Fruit fly (Drosophila melanogaster) whole organism, embryonic: Measurements from ENCODE around the gene CG7974.

ENCODE experiments used
- BtbVII ChIP-seq: fragments of 200-800 bp; sonication (Bioruptor generic); optimal IDR thresholded peaks from 3 replicates; lab custom pipeline; 2017; ENCODE audit warnings: missing biosample characterization, mild to moderate bottlenecking, missing genetic modification characterization
- CG12155 ChIP-seq: fragments of 200-800 bp; sonication (Bioruptor generic); optimal IDR thresholded peaks from 3 replicates; lab custom pipeline; 2016; ENCODE audit warnings: missing biosample characterization, missing genetic modification characterization
- CG14050 ChIP-seq: fragments of 200-800 bp; sonication (Bioruptor generic); IDR thresholded peaks from 3 replicates; pipeline ENCODE4 v1.3.6; 2022; ENCODE audit warnings: missing biosample characterization, missing genetic modification characterization
- CG14710 ChIP-seq: fragments of 200-800 bp; sonication (Bioruptor generic); optimal IDR thresholded peaks from 3 replicates; lab custom pipeline; 2019; ENCODE audit warnings: missing biosample characterization, mild to moderate bottlenecking, missing genetic modification characterization, moderate library complexity
- CG15601 ChIP-seq: fragments of 200-800 bp; sonication (Bioruptor generic); optimal IDR thresholded peaks from 3 replicates; lab custom pipeline; 2019; ENCODE audit warnings: missing biosample characterization, mild to moderate bottlenecking, missing genetic modification characterization, moderate library complexity
- CG1602 ChIP-seq: fragments of 200-800 bp; sonication (Bioruptor generic); optimal IDR thresholded peaks from 3 replicates; lab custom pipeline; 2016; ENCODE audit warnings: missing biosample characterization, missing genetic modification characterization
- CG16813 ChIP-seq: fragments of 200-800 bp; sonication (Bioruptor generic); IDR thresholded peaks from 3 replicates; pipeline ENCODE4 v1.3.6; 2022; ENCODE audit warnings: missing biosample characterization, missing genetic modification characterization; ENCODE audit not compliant: partially characterized antibody
- CG17829 ChIP-seq: fragments of 200-800 bp; optimal IDR thresholded peaks from 2 replicates; lab custom pipeline; 2019; ENCODE audit warnings: missing biosample characterization, mild to moderate bottlenecking, missing genetic modification characterization, moderate library complexity
- CG3281 ChIP-seq: fragments of 200-800 bp; sonication (Bioruptor generic); optimal IDR thresholded peaks from 3 replicates; lab custom pipeline; 2017; ENCODE audit warnings: missing biosample characterization, mild to moderate bottlenecking, missing genetic modification characterization
- CG3995 ChIP-seq: fragments of 200-800 bp; sonication (Bioruptor generic); optimal IDR thresholded peaks from 3 replicates; lab custom pipeline; 2016; ENCODE audit warnings: missing biosample characterization, missing genetic modification characterization
- CG4617 ChIP-seq: fragments of 200-800 bp; sonication (Bioruptor generic); optimal IDR thresholded peaks from 3 replicates; lab custom pipeline; 2016; ENCODE audit warnings: missing biosample characterization, missing genetic modification characterization, borderline replicate concordance
- CG8281 ChIP-seq: fragments of 200-800 bp; sonication (Bioruptor generic); optimal IDR thresholded peaks from 2 replicates; lab custom pipeline; 2018; ENCODE audit warnings: missing biosample characterization, mild to moderate bottlenecking, missing genetic modification characterization, moderate library complexity
- CG8359 ChIP-seq: fragments of 200-800 bp; sonication (Bioruptor generic); optimal IDR thresholded peaks from 2 replicates; lab custom pipeline; 2017; ENCODE audit warnings: missing biosample characterization, mild to moderate bottlenecking, missing genetic modification characterization, borderline replicate concordance
- CG8765 ChIP-seq: fragments of 200-800 bp; sonication (Bioruptor generic); IDR thresholded peaks from 2 replicates; pipeline ENCODE4 v1.3.6; 2022; ENCODE audit warnings: missing biosample characterization, missing genetic modification characterization
- CG8924 ChIP-seq: fragments of 200-800 bp; optimal IDR thresholded peaks from 3 replicates; lab custom pipeline; 2019; ENCODE audit warnings: missing biosample characterization, mild to moderate bottlenecking, missing genetic modification characterization, moderate library complexity
- D19A ChIP-seq: fragments of 200-800 bp; optimal IDR thresholded peaks from 3 replicates; lab custom pipeline; 2019; ENCODE audit warnings: missing biosample characterization, mild to moderate bottlenecking, missing genetic modification characterization, moderate library complexity
- D19B ChIP-seq: fragments of 200-800 bp; sonication (Bioruptor generic); optimal IDR thresholded peaks from 2 replicates; lab custom pipeline; 2017; ENCODE audit warnings: missing biosample characterization, mild to moderate bottlenecking, missing genetic modification characterization
- Dek ChIP-seq: fragments of 200-800 bp; sonication (Bioruptor generic); optimal IDR thresholded peaks from 3 replicates; lab custom pipeline; 2019; ENCODE audit warnings: missing biosample characterization, mild to moderate bottlenecking, missing genetic modification characterization, moderate library complexity
- Doc2 ChIP-seq: fragments of 200-800 bp; sonication (Bioruptor generic); IDR thresholded peaks from 2 replicates; pipeline ENCODE4 v1.3.6; 2022; ENCODE audit warnings: missing biosample characterization, missing genetic modification characterization
- HLHmδ ChIP-seq: fragments of 200-800 bp; sonication (Bioruptor generic); optimal IDR thresholded peaks from 2 replicates; lab custom pipeline; 2018; ENCODE audit warnings: missing biosample characterization, mild to moderate bottlenecking, missing genetic modification characterization, moderate library complexity
- Hey ChIP-seq: fragments of 200-800 bp; sonication (Bioruptor generic); optimal IDR thresholded peaks from 3 replicates; lab custom pipeline; 2018; ENCODE audit warnings: missing biosample characterization, mild to moderate bottlenecking, missing genetic modification characterization
- Hmx ChIP-seq: fragments of 200-800 bp; sonication (Bioruptor generic); optimal IDR thresholded peaks from 2 replicates; lab custom pipeline; 2016; ENCODE audit warnings: missing biosample characterization, missing genetic modification characterization
- Hr3 ChIP-seq: fragments of 200-800 bp; sonication (Bioruptor generic); optimal IDR thresholded peaks from 3 replicates; lab custom pipeline; 2016; ENCODE audit warnings: missing biosample characterization, missing genetic modification characterization
- Jarid2 ChIP-seq: fragments of 200-800 bp; sonication (Bioruptor generic); optimal IDR thresholded peaks from 3 replicates; lab custom pipeline; 2017; ENCODE audit warnings: mild to moderate bottlenecking, missing biosample characterization, missing genetic modification reagents, missing genetic modification characterization
- Oaz ChIP-seq: fragments of 200-800 bp; sonication (Bioruptor generic); IDR thresholded peaks from 2 replicates; pipeline ENCODE4 v1.3.6; 2022; ENCODE audit warnings: missing biosample characterization, missing genetic modification characterization
- PHDP ChIP-seq: fragments of 200-800 bp; sonication (Bioruptor generic); optimal IDR thresholded peaks from 3 replicates; lab custom pipeline; 2018; ENCODE audit warnings: missing biosample characterization, mild to moderate bottlenecking, missing genetic modification characterization, moderate library complexity
- Xbp1 ChIP-seq: fragments of 200-800 bp; sonication (Bioruptor generic); optimal IDR thresholded peaks from 3 replicates; lab custom pipeline; 2016; ENCODE audit warnings: missing biosample characterization, mild to moderate bottlenecking, missing genetic modification characterization
- YL-1 ChIP-seq: fragments of 200-800 bp; sonication (Bioruptor generic); optimal IDR thresholded peaks from 3 replicates; lab custom pipeline; 2017; ENCODE audit warnings: missing biosample characterization, mild to moderate bottlenecking, missing genetic modification characterization
- btn ChIP-seq: fragments of 200-800 bp; sonication (Bioruptor generic); optimal IDR thresholded peaks from 2 replicates; lab custom pipeline; 2016; ENCODE audit warnings: missing biosample characterization, missing genetic modification characterization
- chm ChIP-seq: fragments of 200-800 bp; sonication (Bioruptor generic); IDR thresholded peaks from 2 replicates; pipeline ENCODE4 v1.3.6; 2022; ENCODE audit warnings: missing biosample characterization, missing genetic modification characterization
- da ChIP-seq: fragments of 200-800 bp; sonication (Bioruptor generic); optimal IDR thresholded peaks from 2 replicates; lab custom pipeline; 2016; ENCODE audit warnings: missing biosample characterization, missing genetic modification characterization
- fd3F ChIP-seq: fragments of 200-800 bp; sonication (Bioruptor generic); optimal IDR thresholded peaks from 2 replicates; lab custom pipeline; 2018; ENCODE audit warnings: missing biosample characterization, mild to moderate bottlenecking, missing genetic modification characterization, moderate library complexity
- fu2 ChIP-seq: fragments of 200-800 bp; sonication (Bioruptor generic); optimal IDR thresholded peaks from 2 replicates; lab custom pipeline; 2016; ENCODE audit warnings: missing biosample characterization, missing genetic modification characterization
- hb ChIP-seq: fragments of 200-800 bp; sonication (Bioruptor generic); IDR thresholded peaks from 3 replicates; pipeline ENCODE4 v1.3.6; 2022; ENCODE audit warnings: missing biosample characterization, missing genetic modification characterization; ENCODE audit not compliant: partially characterized antibody
- inv ChIP-seq: fragments of 200-800 bp; sonication (Bioruptor generic); IDR thresholded peaks from 2 replicates; pipeline ENCODE4 v1.3.6; 2022; ENCODE audit warnings: missing biosample characterization, missing genetic modification characterization; ENCODE audit not compliant: partially characterized antibody
- kah ChIP-seq: fragments of 200-800 bp; sonication (Bioruptor generic); optimal IDR thresholded peaks from 2 replicates; lab custom pipeline; 2018; ENCODE audit warnings: missing biosample characterization, mild to moderate bottlenecking, missing genetic modification characterization
- maf-S ChIP-seq: fragments of 200-800 bp; sonication (Bioruptor generic); optimal IDR thresholded peaks from 2 replicates; lab custom pipeline; 2016; ENCODE audit warnings: missing biosample characterization, missing genetic modification characterization
- mam ChIP-seq: fragments of 200-800 bp; sonication (Bioruptor generic); optimal IDR thresholded peaks from 3 replicates; lab custom pipeline; 2016; ENCODE audit warnings: missing biosample characterization, missing genetic modification characterization
- nerfin-1 ChIP-seq: fragments of 200-800 bp; sonication (Bioruptor generic); optimal IDR thresholded peaks from 3 replicates; lab custom pipeline; 2019; ENCODE audit warnings: missing biosample characterization, mild to moderate bottlenecking, missing genetic modification characterization, moderate library complexity
- nmo ChIP-seq: fragments of 200-800 bp; sonication (Bioruptor generic); optimal IDR thresholded peaks from 2 replicates; lab custom pipeline; 2018; ENCODE audit warnings: missing biosample characterization, mild to moderate bottlenecking, missing genetic modification characterization, moderate library complexity
- otp ChIP-seq: fragments of 200-800 bp; sonication (Bioruptor generic); IDR thresholded peaks from 3 replicates; pipeline ENCODE4, ENCODE4 v1.3.6; 2022; ENCODE audit warnings: missing biosample characterization, missing genetic modification characterization
- pum ChIP-seq: fragments of 200-800 bp; sonication (Bioruptor generic); optimal IDR thresholded peaks from 2 replicates; lab custom pipeline; 2016; ENCODE audit warnings: missing biosample characterization, missing genetic modification characterization
- run ChIP-seq: fragments of 200-800 bp; sonication (Bioruptor generic); optimal IDR thresholded peaks from 3 replicates; lab custom pipeline; 2018; ENCODE audit warnings: missing biosample characterization, mild to moderate bottlenecking, missing genetic modification characterization
- sim ChIP-seq: fragments of 200-800 bp; sonication (Bioruptor generic); IDR thresholded peaks from 2 replicates; pipeline ENCODE4 v1.3.6; 2022; ENCODE audit warnings: missing biosample characterization, missing genetic modification characterization
- tgo ChIP-seq: fragments of 200-800 bp; sonication (Bioruptor generic); IDR thresholded peaks from 3 replicates; pipeline ENCODE4 v1.3.6; 2022; ENCODE audit warnings: missing biosample characterization, missing genetic modification characterization
- vfl ChIP-seq: fragments of 200-800 bp; sonication (Bioruptor generic); optimal IDR thresholded peaks from 2 replicates; lab custom pipeline; 2016; ENCODE audit warnings: missing biosample characterization, missing genetic modification characterization
- wdn ChIP-seq: fragments of 200-800 bp; sonication (Bioruptor generic); IDR thresholded peaks from 2 replicates; pipeline ENCODE4 v1.3.6; 2022; ENCODE audit warnings: missing biosample characterization, missing genetic modification characterization
- wor ChIP-seq: fragments of 200-800 bp; sonication (Bioruptor generic); IDR thresholded peaks from 2 replicates; pipeline ENCODE4 v1.3.6; 2022; ENCODE audit warnings: missing biosample characterization, missing genetic modification characterization
- z ChIP-seq: fragments of 200-800 bp; sonication (Bioruptor generic); IDR thresholded peaks from 3 replicates; pipeline ENCODE4 v1.3.6; 2022; ENCODE audit warnings: missing biosample characterization, missing genetic modification characterization

Gene CG7974

DNA sequence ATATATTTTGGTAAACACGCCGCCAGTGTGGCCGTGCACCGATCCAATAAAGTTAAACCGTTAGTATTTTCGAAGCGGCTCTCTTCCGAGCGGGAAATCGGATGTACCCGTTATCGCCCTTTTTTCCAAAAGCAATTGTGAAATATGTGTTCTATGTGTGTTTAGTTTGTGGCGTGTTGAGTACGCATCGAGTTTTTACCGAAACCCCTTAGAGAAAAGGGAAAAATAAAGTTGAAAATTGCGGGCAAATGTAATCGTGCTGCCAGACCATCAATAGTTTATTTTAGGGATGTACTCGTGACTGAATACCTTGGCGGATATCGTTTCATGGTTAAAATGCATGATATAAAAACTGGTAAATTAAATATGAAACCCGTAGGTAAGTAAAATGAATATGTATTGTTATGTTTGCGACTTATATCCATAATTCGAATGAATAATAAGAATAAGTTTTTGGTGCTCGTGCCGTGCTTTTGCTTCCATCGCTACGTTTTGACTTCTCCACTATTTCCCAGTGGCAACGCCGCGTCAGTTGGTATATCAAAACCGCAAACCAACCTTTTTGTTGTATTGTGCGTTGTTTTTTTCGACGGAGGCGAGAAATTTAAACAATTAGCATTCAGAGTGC lies 25.6 kb upstream of the CG7974 start, which contains the start of the genes Mettl2 and Bgb (continued):
- TF ChIP-seq pum (GFP tag; lab: Kevin White, UChicago), result peak; percentile 88
- TF ChIP-seq BtbVII, result peak; percentile 8
- TF ChIP-seq CG3995, result peak; percentile 35
- 0 out of 2 replicates have a peak, but pooled peaks have one; percentile 35 for TF ChIP-seq chm (GFP tag; lab: Robert Waterston, UW)
- peak; percentile 86 for TF ChIP-seq tgo (GFP tag; lab: Robert Waterston, UW)
- TF ChIP-seq otp (GFP tag; lab: Robert Waterston, UW), result 0 out of 3 replicates have a peak, but pooled peaks have one; percentile 34
- peak; percentile 61 for TF ChIP-seq Dek (tag; lab: Kevin White, UChicago)
- peak; percentile 54 for TF ChIP-seq nerfin-1 (tag; lab: Kevin White, UChicago)
- TF ChIP-seq CG14710 (tag; lab: Kevin White, UChicago), result peak; percentile 89
- TF ChIP-seq Doc2 (GFP tag; lab: Robert Waterston, UW), result peak; percentile 57; the same call in 1 of the 2 replicates
- TF ChIP-seq CG1602 (GFP tag; lab: Kevin White, UChicago), result peak; percentile 76
- TF ChIP-seq run (tag; lab: Kevin White, UChicago), result peak; percentile 81
- TF ChIP-seq CG14050, result peak; percentile 23; the same call in 2 of the 3 replicates
- peak; percentile 59; the same call in 1 of the 2 replicates for TF ChIP-seq wdn (GFP tag; lab: Robert Waterston, UW)
- TF ChIP-seq maf-S, result peak; percentile 80
- no peak for TF ChIP-seq kah (GFP tag; lab: Kevin White, UChicago)
- peak; percentile 81 for TF ChIP-seq CG8765
- TF ChIP-seq wor, result peak; percentile 53
- peak; percentile 59; the same call in 1 of the 3 replicates for TF ChIP-seq hb (GFP tag; lab: Robert Waterston, UW)
- no peak for TF ChIP-seq Hey (tag; lab: Kevin White, UChicago)
- peak; percentile 84 for TF ChIP-seq inv (GFP tag; lab: Robert Waterston, UW)
- peak; percentile 87 for TF ChIP-seq Xbp1 (GFP tag; lab: Kevin White, UChicago)
- peak; percentile 61 for TF ChIP-seq da
- TF ChIP-seq z (GFP tag; lab: Robert Waterston, UW), result no peak
- TF ChIP-seq nmo, result peak; percentile 83
- peak; percentile 90 for TF ChIP-seq mam (GFP tag; lab: Kevin White, UChicago)
- TF ChIP-seq CG3281 (GFP tag; lab: Kevin White, UChicago), result peak; percentile 63
- no peak for TF ChIP-seq CG8281 (tag; lab: Kevin White, UChicago)
- peak; percentile 84 for TF ChIP-seq CG16813 (GFP tag; lab: Robert Waterston, UW)
- no peak for TF ChIP-seq HLHmδ (GFP tag; lab: Kevin White, UChicago)
- peak; percentile 57 for TF ChIP-seq PHDP (tag; lab: Kevin White, UChicago)
- peak; percentile 29 for TF ChIP-seq btn (GFP tag; lab: Kevin White, UChicago)
- no peak for TF ChIP-seq D19A (tag; lab: Kevin White, UChicago)
- TF ChIP-seq CG12155 (GFP tag; lab: Kevin White, UChicago), result peak; percentile 81
- peak; percentile 63 for TF ChIP-seq D19B
- TF ChIP-seq YL-1 (GFP tag; lab: Kevin White, UChicago), result peak; percentile 58
- peak; percentile 59 for TF ChIP-seq CG4617 (GFP tag; lab: Kevin White, UChicago)
- TF ChIP-seq vfl (GFP tag; lab: Kevin White, UChicago), result peak; percentile 47
- no peak for TF ChIP-seq sim (GFP tag; lab: Robert Waterston, UW)
- TF ChIP-seq CG15601 (tag; lab: Kevin White, UChicago), result no peak
- no peak for TF ChIP-seq Hmx (GFP tag; lab: Kevin White, UChicago)
- TF ChIP-seq fd3F, result peak; percentile 61
- TF ChIP-seq Hr3, result peak; percentile 80
- TF ChIP-seq CG8359, result peak; percentile 24
- TF ChIP-seq Oaz (GFP tag; lab: Robert Waterston, UW), result peak; percentile 49
- TF ChIP-seq fu2 (GFP tag; lab: Kevin White, UChicago), result peak; percentile 71
- no peak for TF ChIP-seq Jarid2
- peak; percentile 77 for TF ChIP-seq CG17829
- TF ChIP-seq CG8924 (tag; lab: Kevin White, UChicago), result peak; percentile 60
